Fruit fly (Drosophila melanogaster) whole organism, pupa: ENCODE results near the gene CG14113.

Experiments
- CG10348 ChIP-seq: fragments of 200-800 bp; sonication (Bioruptor generic); IDR thresholded peaks from 2 replicates; pipeline ENCODE4 v1.3.6; 2022; ENCODE audit warnings: missing biosample characterization, missing genetic modification characterization
- CG12605 ChIP-seq: fragments of 200-800 bp; sonication (Bioruptor generic); IDR thresholded peaks from 2 replicates; pipeline ENCODE4 v1.3.6; 2022; ENCODE audit warnings: missing biosample characterization, missing genetic modification characterization
- CG13204 ChIP-seq: fragments of 200-800 bp; sonication (Bioruptor generic); optimal IDR thresholded peaks from 2 replicates; lab custom pipeline; 2018; ENCODE audit warnings: missing biosample characterization, mild to moderate bottlenecking, missing genetic modification characterization, moderate library complexity
- CG14655 ChIP-seq: fragments of 200-800 bp; sonication (Bioruptor generic); optimal IDR thresholded peaks from 3 replicates; lab custom pipeline; 2017; ENCODE audit warnings: mild to moderate bottlenecking, missing biosample characterization, missing genetic modification reagents, missing genetic modification characterization
- CG15710 ChIP-seq: fragments of 200-800 bp; sonication (Bioruptor generic); optimal IDR thresholded peaks from 2 replicates; lab custom pipeline; 2018; ENCODE audit warnings: missing biosample characterization, mild to moderate bottlenecking, missing genetic modification characterization, moderate library complexity
- CG17806 ChIP-seq: fragments of 200-800 bp; sonication (Bioruptor generic); optimal IDR thresholded peaks from 2 replicates; lab custom pipeline; 2018; ENCODE audit warnings: missing biosample characterization, mild to moderate bottlenecking, missing genetic modification characterization, moderate library complexity
- CG32121 ChIP-seq: fragments of 200-800 bp; sonication (Bioruptor generic); IDR thresholded peaks from 2 replicates; pipeline ENCODE4 v1.3.6; 2022; ENCODE audit warnings: missing biosample characterization, missing genetic modification characterization
- CG34367 ChIP-seq: fragments of 200-800 bp; sonication (Bioruptor generic); optimal IDR thresholded peaks from 2 replicates; lab custom pipeline; 2018; ENCODE audit warnings: missing biosample characterization, mild to moderate bottlenecking, missing genetic modification characterization
- CG4496 ChIP-seq: fragments of 200-800 bp; sonication (Bioruptor generic); IDR thresholded peaks from 3 replicates; pipeline ENCODE4 v1.3.6; 2022; ENCODE audit warnings: missing biosample characterization, missing genetic modification characterization
- CG8159 ChIP-seq: fragments of 200-800 bp; sonication (Bioruptor generic); optimal IDR thresholded peaks from 3 replicates; lab custom pipeline; 2018; ENCODE audit warnings: missing biosample characterization, mild to moderate bottlenecking, missing genetic modification characterization, moderate library complexity
- CG8301 ChIP-seq: fragments of 200-800 bp; sonication (Bioruptor generic); optimal IDR thresholded peaks from 2 replicates; lab custom pipeline; 2018; ENCODE audit warnings: missing biosample characterization, mild to moderate bottlenecking, missing genetic modification characterization
- CG9948 ChIP-seq: fragments of 200-800 bp; sonication (Bioruptor generic); optimal IDR thresholded peaks from 2 replicates; lab custom pipeline; 2018; ENCODE audit warnings: missing biosample characterization, mild to moderate bottlenecking, missing genetic modification characterization, moderate library complexity
- D1 ChIP-seq: fragments of 200-800 bp; sonication (Bioruptor generic); optimal IDR thresholded peaks from 2 replicates; lab custom pipeline; 2018; ENCODE audit warnings: missing biosample characterization, mild to moderate bottlenecking, missing genetic modification characterization, moderate library complexity
- EcR ChIP-seq: fragments of 200-800 bp; sonication (Bioruptor generic); optimal IDR thresholded peaks from 3 replicates; lab custom pipeline; 2019; ENCODE audit warnings: missing biosample characterization, missing genetic modification characterization, mild to moderate bottlenecking, moderate library complexity, missing genetic modification reagents
- Ets98B ChIP-seq: fragments of 200-800 bp; sonication (Bioruptor generic); IDR thresholded peaks from 2 replicates; pipeline ENCODE4 v1.3.6; 2022; ENCODE audit warnings: missing biosample characterization, missing genetic modification characterization
- Pif1A ChIP-seq: fragments of 200-800 bp; sonication (Bioruptor generic); optimal IDR thresholded peaks from 3 replicates; lab custom pipeline; 2016; ENCODE audit warnings: missing biosample characterization, missing genetic modification characterization
- Pif1B ChIP-seq: fragments of 200-800 bp; sonication (Bioruptor generic); optimal IDR thresholded peaks from 3 replicates; lab custom pipeline; 2016; ENCODE audit warnings: missing biosample characterization, missing genetic modification characterization
- Snoo ChIP-seq: fragments of 200-800 bp; sonication (Bioruptor generic); optimal IDR thresholded peaks from 3 replicates; lab custom pipeline; 2017; ENCODE audit warnings: missing biosample characterization, mild to moderate bottlenecking, missing genetic modification characterization, inconsistent platforms
- fd96Ca ChIP-seq: fragments of 200-800 bp; sonication (Bioruptor generic); IDR thresholded peaks from 3 replicates; pipeline ENCODE4 v1.3.6; 2022; ENCODE audit warnings: missing biosample characterization, missing genetic modification characterization
- gl ChIP-seq: fragments of 200-800 bp; sonication (Bioruptor generic); optimal IDR thresholded peaks from 2 replicates; lab custom pipeline; 2018; ENCODE audit warnings: missing biosample characterization, mild to moderate bottlenecking, missing genetic modification characterization
- rn ChIP-seq: fragments of 200-800 bp; sonication (Bioruptor generic); IDR thresholded peaks from 2 replicates; pipeline ENCODE4 v1.3.6; 2022; ENCODE audit warnings: missing biosample characterization, missing genetic modification characterization

The CG14113 gene

DNA sequence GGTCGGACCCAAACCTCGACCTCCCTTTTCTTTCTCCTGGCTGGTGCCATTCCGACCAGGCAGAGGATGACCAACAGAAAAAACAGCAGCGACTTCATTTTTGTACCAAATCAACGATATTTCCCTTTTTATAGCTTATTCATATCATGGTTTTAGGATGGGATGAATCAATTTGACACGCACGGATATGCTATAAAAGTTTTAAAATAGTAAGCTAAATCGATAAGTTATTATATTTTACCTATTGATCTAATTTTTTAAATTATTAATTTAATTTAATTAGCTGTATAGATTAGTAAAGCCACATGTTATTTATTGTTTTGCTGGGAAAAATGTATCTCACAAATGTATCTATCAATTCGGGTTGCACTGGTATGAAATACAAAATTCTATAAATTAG lies 30.0 kb upstream of the CG14113 start, which contains the start of gene CG42481:
TSS of gene CG42481 (minus strand) at position 101 of the 400 bp plus-strand sequence.
- no peak for TF ChIP-seq fd96Ca (GFP tag; lab: Robert Waterston, UW)
- TF ChIP-seq CG8159: no peak
- no peak for TF ChIP-seq CG13204 (GFP tag; lab: Kevin White, UChicago)
- TF ChIP-seq CG12605 (GFP tag; lab: Robert Waterston, UW): no peak
- no peak for TF ChIP-seq CG17806 (tag; lab: Kevin White, UChicago)
- TF ChIP-seq CG34367: no peak
- no peak for TF ChIP-seq CG15710 (tag; lab: Kevin White, UChicago)
- TF ChIP-seq CG4496 (GFP tag; lab: Robert Waterston, UW): no peak
- no peak for TF ChIP-seq rn (GFP tag; lab: Robert Waterston, UW)
- TF ChIP-seq CG8301: no peak

DNA sequence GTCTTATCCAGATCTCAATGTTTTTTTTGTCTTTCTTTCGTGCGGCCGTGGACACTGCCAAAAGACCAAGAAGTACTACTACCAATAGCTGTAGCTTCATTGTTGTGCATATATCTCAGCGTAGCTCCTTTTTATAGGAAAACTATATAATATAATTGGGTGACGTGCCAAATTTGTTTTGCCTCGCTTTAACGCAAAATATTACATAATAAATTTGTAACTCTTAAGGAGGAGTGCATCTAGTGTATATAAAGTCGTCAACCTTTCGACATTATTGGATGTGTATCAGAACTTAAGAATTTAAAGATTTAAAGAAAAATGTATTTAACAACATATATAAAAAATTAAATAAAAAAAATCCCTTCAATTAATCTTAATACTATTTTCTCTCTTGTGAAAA lies 28.9 kb upstream of the CG14113 start, which contains the start of gene CG43147:
TSS of gene CG43147 (minus strand) at position 101 of the 400 bp plus-strand sequence.
- TF ChIP-seq CG4496 (GFP tag; lab: Robert Waterston, UW): no peak
- no peak for TF ChIP-seq CG9948 (tag; lab: Kevin White, UChicago)
- TF ChIP-seq D1 (tag; lab: Kevin White, UChicago): no peak
- TF ChIP-seq CG15710 (tag; lab: Kevin White, UChicago): no peak
- TF ChIP-seq Pif1A (GFP tag; lab: Kevin White, UChicago): no peak
- TF ChIP-seq Ets98B (GFP tag; lab: Robert Waterston, UW): no peak
- TF ChIP-seq Pif1B (GFP tag; lab: Kevin White, UChicago): no peak
- TF ChIP-seq CG34367: no peak
- TF ChIP-seq fd96Ca (GFP tag; lab: Robert Waterston, UW): no peak
- no peak for TF ChIP-seq CG17806 (tag; lab: Kevin White, UChicago)

DNA sequence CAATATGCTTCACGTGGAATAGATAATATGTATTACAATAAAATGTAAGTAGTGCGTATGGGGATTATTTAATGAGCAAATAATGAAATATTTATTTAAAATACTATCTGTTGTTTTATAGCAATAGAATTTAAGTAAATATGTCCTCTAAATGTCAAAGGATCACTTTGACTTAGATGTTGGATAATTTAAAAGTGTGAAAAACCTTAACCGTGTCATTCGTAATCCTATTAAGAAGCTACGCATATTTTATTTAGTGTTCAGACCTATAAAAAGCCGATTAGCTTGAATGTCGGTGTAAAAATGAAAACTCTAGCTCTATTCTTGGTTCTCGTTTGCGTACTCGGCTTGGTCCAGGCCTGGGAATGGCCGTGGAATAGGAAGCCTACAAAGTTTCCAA lies 27.6 kb upstream of the CG14113 start, which contains the start of gene SP:
TSS of gene SP (plus strand) at position 301 of the 400 bp plus-strand sequence.
- TF ChIP-seq Ets98B (GFP tag; lab: Robert Waterston, UW) (no peak), CG8159 (no peak), CG14655 (no peak), CG32121 (GFP tag; lab: Robert Waterston, UW) (no peak), CG8301 (no peak), CG4496 (GFP tag; lab: Robert Waterston, UW) (no peak), CG10348 (GFP tag; lab: Robert Waterston, UW) (no peak), gl (tag; lab: Kevin White, UChicago) (no peak), CG17806 (tag; lab: Kevin White, UChicago) (no peak), D1 (tag; lab: Kevin White, UChicago) (no peak), Pif1A (GFP tag; lab: Kevin White, UChicago) (no peak), Pif1B (GFP tag; lab: Kevin White, UChicago) (no peak)

DNA sequence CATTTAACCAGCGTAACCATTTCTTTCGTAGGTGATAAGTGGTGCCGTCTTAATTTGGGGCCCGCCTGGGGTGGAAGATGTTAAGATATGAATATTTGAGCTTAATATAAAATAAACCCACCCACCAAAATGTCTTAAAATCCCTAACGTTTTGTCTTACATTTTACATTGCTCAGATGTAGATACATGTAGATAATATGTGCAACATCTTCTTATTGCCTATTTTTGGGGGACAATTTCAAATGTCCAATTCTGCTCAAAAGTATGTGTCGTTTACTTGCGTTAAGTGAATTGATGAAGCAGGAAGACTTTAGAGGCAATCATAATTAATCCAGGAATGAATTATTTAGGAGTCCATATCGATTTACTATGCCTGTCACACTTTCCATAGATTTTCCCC lies 27.1 kb upstream of the CG14113 start:
- TF ChIP-seq D1 (tag; lab: Kevin White, UChicago) (peak; percentile 36), EcR (GFP tag; lab: Kevin White, UChicago) (no peak)

DNA sequence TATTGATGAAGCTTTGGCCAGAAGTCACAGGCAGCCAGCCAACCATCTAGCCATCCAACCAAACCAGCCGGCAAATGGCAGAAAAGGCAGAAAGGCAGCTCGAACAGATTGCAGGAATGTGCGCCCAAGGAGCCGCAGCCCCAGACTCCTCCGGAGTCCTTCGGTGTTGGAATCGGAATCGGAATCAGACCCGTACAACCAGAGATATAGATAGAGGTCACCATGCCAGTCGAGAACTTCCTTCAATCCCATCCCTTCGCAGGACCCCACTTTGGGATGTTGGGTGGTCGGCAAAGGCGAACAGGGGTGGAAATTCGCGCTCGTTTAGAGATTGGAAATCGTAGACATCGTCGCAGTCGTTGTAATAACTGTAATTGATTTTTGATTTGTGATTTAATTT lies 16.7 kb upstream of the CG14113 start:
- TF ChIP-seq fd96Ca (GFP tag; lab: Robert Waterston, UW) (no peak), Pif1A (GFP tag; lab: Kevin White, UChicago) (no peak), CG10348 (GFP tag; lab: Robert Waterston, UW) (no peak), CG4496 (GFP tag; lab: Robert Waterston, UW) (no peak), CG32121 (GFP tag; lab: Robert Waterston, UW) (no peak), gl (tag; lab: Kevin White, UChicago) (no peak), D1 (tag; lab: Kevin White, UChicago) (no peak), CG15710 (tag; lab: Kevin White, UChicago) (no peak), Ets98B (GFP tag; lab: Robert Waterston, UW) (no peak)

DNA sequence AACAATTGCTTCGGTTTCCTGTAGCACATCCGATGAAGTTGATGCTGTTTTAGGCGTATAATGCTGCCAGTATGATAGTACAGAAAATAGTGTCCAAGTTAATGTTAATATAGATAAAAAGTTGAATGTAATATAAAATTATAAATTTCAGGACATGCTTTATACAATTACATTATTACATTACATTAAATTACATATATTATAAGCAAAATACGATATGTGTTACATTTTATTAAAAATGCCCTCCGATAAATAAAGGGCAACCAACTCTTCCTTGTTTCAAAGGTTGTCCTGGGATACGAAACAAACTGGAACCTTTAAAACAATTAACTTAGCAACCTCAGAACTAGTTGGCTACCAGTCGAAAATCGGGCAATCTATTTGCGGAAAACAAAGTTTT lies 19.8 kb downstream of the CG14113 start, which contains the start of gene CG17687:
TSS of gene CG17687 (plus strand) at position 301 of the 400 bp plus-strand sequence.
- TF ChIP-seq CG15710 (tag; lab: Kevin White, UChicago) (no peak), Pif1B (GFP tag; lab: Kevin White, UChicago) (no peak), fd96Ca (GFP tag; lab: Robert Waterston, UW) (no peak), Ets98B (GFP tag; lab: Robert Waterston, UW) (no peak), gl (tag; lab: Kevin White, UChicago) (no peak), CG13204 (GFP tag; lab: Kevin White, UChicago) (no peak), CG10348 (GFP tag; lab: Robert Waterston, UW) (no peak), CG4496 (GFP tag; lab: Robert Waterston, UW) (no peak)

DNA sequence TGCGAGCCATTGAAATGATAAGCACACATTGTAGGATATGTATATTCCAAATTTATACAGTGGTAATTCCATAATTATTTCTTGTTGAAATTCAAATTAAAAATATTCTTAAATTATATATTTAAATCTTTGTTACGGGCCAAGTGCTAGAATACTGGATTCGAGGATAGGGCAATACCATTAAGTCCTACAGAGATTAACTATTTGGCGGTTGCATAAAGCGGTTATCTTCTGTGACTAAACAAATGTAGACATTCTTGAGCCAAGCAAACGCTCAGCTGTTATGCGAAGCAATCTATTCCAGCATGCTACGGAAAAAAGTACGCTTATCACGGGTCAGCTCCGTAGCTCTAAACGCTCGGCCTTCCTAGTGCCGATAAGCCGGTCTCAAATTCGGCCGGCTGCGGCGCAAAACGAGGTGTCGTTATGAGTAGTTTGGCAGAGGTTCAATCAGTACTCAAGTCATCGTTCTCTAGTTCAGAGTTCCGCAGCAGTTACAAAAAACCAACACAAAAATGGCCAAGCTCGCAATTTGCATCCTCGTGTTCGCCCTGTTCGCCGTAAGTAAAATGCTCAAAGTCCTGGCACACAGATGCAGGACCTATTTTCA lies 27.3 kb downstream of the CG14113 start, which contains the start of gene Nplp2:
TSS of gene Nplp2 (plus strand) at position 293 of the 610 bp plus-strand sequence.
- TF ChIP-seq CG32121 (GFP tag; lab: Robert Waterston, UW): no peak
- no peak for TF ChIP-seq fd96Ca (GFP tag; lab: Robert Waterston, UW)
- no peak for TF ChIP-seq Pif1A (GFP tag; lab: Kevin White, UChicago)
- TF ChIP-seq EcR (GFP tag; lab: Kevin White, UChicago): no peak
- TF ChIP-seq CG12605 (GFP tag; lab: Robert Waterston, UW): no peak
- no peak for TF ChIP-seq CG9948 (tag; lab: Kevin White, UChicago)
- TF ChIP-seq CG10348 (GFP tag; lab: Robert Waterston, UW): no peak
- TF ChIP-seq CG17806 (tag; lab: Kevin White, UChicago): no peak
- TF ChIP-seq Ets98B (GFP tag; lab: Robert Waterston, UW): no peak
- TF ChIP-seq CG14655: no peak
- TF ChIP-seq CG13204 (GFP tag; lab: Kevin White, UChicago): no peak
- no peak for TF ChIP-seq CG8159
- no peak for TF ChIP-seq gl (tag; lab: Kevin White, UChicago)
- TF ChIP-seq D1 (tag; lab: Kevin White, UChicago): no peak
- TF ChIP-seq Snoo (tag; lab: Kevin White, UChicago): no peak
- TF ChIP-seq rn (GFP tag; lab: Robert Waterston, UW): no peak
- no peak for TF ChIP-seq CG34367
- no peak for TF ChIP-seq CG8301
- TF ChIP-seq CG4496 (GFP tag; lab: Robert Waterston, UW): no peak
- TF ChIP-seq CG15710 (tag; lab: Kevin White, UChicago): no peak
- TF ChIP-seq, all 21 proteins: peak for 0
